Worm (Caenorhabditis elegans) whole organism, midembryonic: ENCODE measurements around the gene fbxb-104.

ENCODE experiments used
- T22C8.4 ChIP-seq: fragments of 200-800 bp; sonication (Bioruptor generic); IDR thresholded peaks from 2 replicates; pipeline ENCODE4 v1.3.6; 2022; ENCODE audit warnings: missing genetic modification characterization, missing compliant biosample characterization
- flt-1 ChIP-seq: fragments of 200-800 bp; sonication (Bioruptor generic); IDR thresholded peaks from 2 replicates; pipeline ENCODE4 v1.3.6; 2022; ENCODE audit warnings: missing genetic modification characterization, missing compliant biosample characterization
- ref-1 ChIP-seq: fragments of 200-800 bp; sonication (Bioruptor generic); conservative IDR thresholded peaks from 2 replicates; pipeline ENCODE4 v1.3.6; 2022; ENCODE audit warnings: missing genetic modification reagents, missing genetic modification characterization, missing compliant biosample characterization
- ztf-23 ChIP-seq: fragments of 200-800 bp; sonication (Bioruptor generic); IDR thresholded peaks from 2 replicates; pipeline ENCODE4 v1.3.6; 2022; ENCODE audit warnings: missing genetic modification reagents, missing genetic modification characterization, missing compliant biosample characterization

ce11 chrII:3500373-3500772 is 23.3 kb upstream of the fbxb-104 start:
- no peak for TF ChIP-seq ref-1
- TF ChIP-seq flt-1 = no peak
- TF ChIP-seq ztf-23 (GFP tag; lab: Robert Waterston, UW) = no peak
- TF ChIP-seq T22C8.4 (GFP tag; lab: Robert Waterston, UW) = no peak
